Worm (Caenorhabditis elegans): ENCODE results near the gene C33D9.8.

DNA sequence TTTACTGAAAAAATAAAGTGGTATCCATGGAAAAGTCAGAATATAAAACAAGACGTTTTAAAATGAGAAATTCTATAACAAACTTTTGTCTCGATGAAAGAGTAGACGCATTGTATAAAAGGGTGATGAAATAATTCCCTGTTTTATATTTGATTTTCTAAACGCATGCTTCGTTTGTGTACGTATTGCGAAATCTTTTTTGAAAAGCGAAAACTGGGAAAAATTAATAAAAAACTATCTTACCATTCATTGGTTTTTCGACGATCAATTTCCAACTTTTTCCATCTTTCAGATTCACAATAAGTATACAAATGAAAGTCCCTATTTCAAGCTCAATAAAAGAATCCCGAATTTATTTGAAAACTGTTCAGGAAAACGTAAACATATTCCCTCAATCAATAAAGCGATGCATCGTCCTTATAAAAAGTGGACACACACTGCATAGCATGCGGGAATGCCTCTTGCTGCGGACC lies 1.7 kb downstream of the C33D9.8 start, which contains the start of gene C33D9.13:
- TF ChIP-seq F10E7.11 (tag; optimal IDR thresholded peaks at IDR 0.05) (no peak), ztf-25 (GFP tag; IDR thresholded peaks at IDR 0.05) (no peak), C17E4.6 (GFP tag; IDR thresholded peaks at IDR 0.05) (no peak), tbp1 (GFP tag; optimal IDR thresholded peaks at IDR 0.05) (no peak), F37B4.10 (GFP tag; IDR thresholded peaks at IDR 0.05) (no peak), efl-1 (GFP tag; optimal IDR thresholded peaks at IDR 0.05) (no peak), B0035.1 (tag; optimal IDR thresholded peaks at IDR 0.05) (no peak), F49E8.2 (tag; optimal IDR thresholded peaks at IDR 0.05; ENCODE audit: insufficient read depth) (no peak)

All from whole organism, young adult.